Worm (Caenorhabditis elegans): Measurements from ENCODE around the gene mtss-1.

- TF ChIP-seq unc-120 (tag; optimal IDR thresholded peaks at IDR 0.05; ENCODE audit: poor library complexity, severe bottlenecking): no peak
- no peak for TF ChIP-seq ham-2 (GFP tag; optimal IDR thresholded peaks at IDR 0.05)
- no peak for TF ChIP-seq snpc-4 (tag; optimal IDR thresholded peaks at IDR 0.05)
- no peak for TF ChIP-seq hlh-1 (tag; optimal IDR thresholded peaks at IDR 0.05)
- no peak for TF ChIP-seq nhr-237 (tag; optimal IDR thresholded peaks at IDR 0.05)
- TF ChIP-seq unc-39 (tag; optimal IDR thresholded peaks at IDR 0.05): no peak
- TF ChIP-seq nhr-76 (tag; optimal IDR thresholded peaks at IDR 0.05): no peak
- no peak for TF ChIP-seq pha-4 (tag; optimal IDR thresholded peaks at IDR 0.05)
- TF ChIP-seq blmp-1 (tag; optimal IDR thresholded peaks at IDR 0.05): no peak
- TF ChIP-seq nhr-28 (tag; optimal IDR thresholded peaks at IDR 0.05): no peak
- no peak for TF ChIP-seq lsy-2 (tag; optimal IDR thresholded peaks at IDR 0.05)
- no peak for TF ChIP-seq elt-3 (tag; optimal IDR thresholded peaks at IDR 0.05)
- TF ChIP-seq ceh-43 (GFP tag; optimal IDR thresholded peaks at IDR 0.05): no peak
Observed at ce11 chrIII:8770243-8770642, 2.1 kb downstream of the mtss-1 start.
